Worm (Caenorhabditis elegans) whole organism, L1 larva: ENCODE data around the gene ceh-76.

Experiments
- C04F5.9 ChIP-seq: sonication (generic microtip); optimal IDR thresholded peaks from 2 replicates; lab custom pipeline; 2016; ENCODE audit warnings: missing genetic modification characterization, missing compliant biosample characterization
- Y116A8C.19 ChIP-seq: sonication (generic microtip); optimal IDR thresholded peaks from 2 replicates; lab custom pipeline; 2016; ENCODE audit warnings: missing compliant biosample characterization, missing genetic modification characterization, borderline replicate concordance
- alr-1 ChIP-seq: fragments of 200-800 bp; sonication (Bioruptor generic); optimal IDR thresholded peaks from 2 replicates; lab custom pipeline; 2018; ENCODE audit warnings: borderline replicate concordance, mild to moderate bottlenecking, missing genetic modification characterization, missing compliant biosample characterization
- aly-2 ChIP-seq: fragments of 150-350 bp; optimal IDR thresholded peaks from 2 replicates; lab custom pipeline; 2014; ENCODE audit warnings: missing biosample characterization, missing genetic modification characterization
- blmp-1 ChIP-seq: fragments of 150-350 bp; optimal IDR thresholded peaks from 2 replicates; lab custom pipeline; 2014; ENCODE audit warnings: missing biosample characterization, missing genetic modification characterization
- ceh-63 ChIP-seq: fragments of 200-800 bp; sonication (Bioruptor generic); optimal IDR thresholded peaks from 2 replicates; lab custom pipeline; 2018; ENCODE audit warnings: mild to moderate bottlenecking, missing genetic modification characterization, missing compliant biosample characterization
- ceh-8 ChIP-seq: fragments of 200-800 bp; sonication (Bioruptor generic); optimal IDR thresholded peaks from 2 replicates; lab custom pipeline; 2018; ENCODE audit warnings: mild to moderate bottlenecking, missing genetic modification characterization, moderate library complexity, missing compliant biosample characterization
- ceh-82 ChIP-seq, 3 experiments: fragments of 150-350 bp in 1 of 3; sonication (generic microtip) in 2 of 3; optimal IDR thresholded peaks; 2 replicates each; lab custom pipeline; 2014 to 2017; ENCODE audit warnings: missing biosample characterization in 3 of 3, missing genetic modification characterization in 3 of 3
- dpl-1 ChIP-seq, 3 experiments: fragments of 150-350 bp in 2 of 3; sonication (generic microtip) in 1 of 3; optimal IDR thresholded peaks; 2 replicates each; lab custom pipeline; 2014 to 2017; ENCODE audit warnings: missing biosample characterization in 3 of 3, missing genetic modification characterization in 3 of 3, missing genetic modification reagents in 3 of 3
- dsc-1 ChIP-seq: sonication (generic microtip); optimal IDR thresholded peaks from 2 replicates; lab custom pipeline; 2016; ENCODE audit warnings: mild to moderate bottlenecking, missing genetic modification characterization, missing compliant biosample characterization
- efl-1 ChIP-seq, 4 experiments: fragments of 150-350 bp; optimal IDR thresholded peaks in 3 of 4; peaks in 1 of 4; 1 replicate in 1 of 4; 2 replicates in 3 of 4; lab custom pipeline; 2014; ENCODE audit warnings: missing biosample characterization in 2 of 4, missing genetic modification characterization in 2 of 4, missing genetic modification reagents in 2 of 4
- efl-3 ChIP-seq: fragments of 200-800 bp; sonication (Bioruptor generic); optimal IDR thresholded peaks from 2 replicates; lab custom pipeline; 2018; ENCODE audit warnings: mild to moderate bottlenecking, missing genetic modification characterization, missing compliant biosample characterization
- egl-27 ChIP-seq, 2 experiments: fragments of 150-350 bp in 1 of 2; sonication (generic microtip); optimal IDR thresholded peaks; 3 replicates each; lab custom pipeline; 2017 to 2018; ENCODE audit warnings: missing biosample characterization in 2 of 2, missing genetic modification characterization in 2 of 2, missing genetic modification reagents in 2 of 2
- elt-3 ChIP-seq, 6 experiments: fragments of 150-350 bp in 1 of 6; sonication (generic microtip); optimal IDR thresholded peaks; 2 replicates each; lab custom pipeline; 2017 to 2018; ENCODE audit warnings: missing biosample characterization in 6 of 6, missing genetic modification characterization in 6 of 6, inconsistent platforms in 1 of 6
- fkh-10 ChIP-seq: sonication (generic microtip); optimal IDR thresholded peaks from 2 replicates; lab custom pipeline; 2017; ENCODE audit warnings: missing biosample characterization, missing genetic modification reagents, missing genetic modification characterization
- fkh-4 ChIP-seq: sonication (generic microtip); optimal IDR thresholded peaks from 2 replicates; lab custom pipeline; 2016; ENCODE audit warnings: missing compliant biosample characterization, missing genetic modification characterization, borderline replicate concordance
- grh-1 ChIP-seq: fragments of 200-800 bp; sonication (Bioruptor generic); IDR thresholded peaks from 2 replicates; pipeline ENCODE4 v1.3.6; 2022; ENCODE audit warnings: missing genetic modification reagents, missing genetic modification characterization, missing compliant biosample characterization
- hlh-17 ChIP-seq: fragments of 200-800 bp; sonication (Bioruptor generic); optimal IDR thresholded peaks from 2 replicates; lab custom pipeline; 2018; ENCODE audit warnings: missing genetic modification characterization, mild to moderate bottlenecking, missing compliant biosample characterization, moderate library complexity, borderline replicate concordance
- hpl-2 ChIP-seq: fragments of 150-350 bp; optimal IDR thresholded peaks from 2 replicates; lab custom pipeline; 2014; ENCODE audit warnings: missing biosample characterization, missing genetic modification reagents, missing genetic modification characterization
- irx-1 ChIP-seq: sonication (generic microtip); optimal IDR thresholded peaks from 2 replicates; lab custom pipeline; 2016; ENCODE audit warnings: missing genetic modification characterization, missing compliant biosample characterization
- lin-13 ChIP-seq: fragments of 150-350 bp; optimal IDR thresholded peaks from 2 replicates; lab custom pipeline; 2014; ENCODE audit warnings: missing biosample characterization, missing genetic modification reagents, missing genetic modification characterization
- lin-14 ChIP-seq: fragments of 200-800 bp; sonication (Bioruptor generic); optimal IDR thresholded peaks from 2 replicates; lab custom pipeline; 2018; ENCODE audit warnings: mild to moderate bottlenecking, missing genetic modification characterization, moderate library complexity, missing compliant biosample characterization
- lin-35 ChIP-seq, 2 experiments: fragments of 150-350 bp; optimal IDR thresholded peaks; 2 replicates each; lab custom pipeline; 2014; ENCODE audit warnings: missing biosample characterization in 2 of 2, missing genetic modification characterization in 2 of 2, missing genetic modification reagents in 2 of 2
- lin-39 ChIP-seq: fragments of 150-350 bp; optimal IDR thresholded peaks from 2 replicates; lab custom pipeline; 2014; ENCODE audit warnings: missing biosample characterization, missing genetic modification reagents, missing genetic modification characterization
- lir-3 ChIP-seq: sonication (generic microtip); optimal IDR thresholded peaks from 2 replicates; lab custom pipeline; 2016; ENCODE audit warnings: mild to moderate bottlenecking, missing genetic modification characterization, moderate library complexity, missing compliant biosample characterization; ENCODE audit not compliant: poor library complexity
- lsy-2 ChIP-seq, 2 experiments: fragments of 150-350 bp; optimal IDR thresholded peaks; 2 replicates each; lab custom pipeline; 2014; ENCODE audit warnings: missing biosample characterization in 2 of 2, missing genetic modification characterization in 2 of 2
- mdl-1 ChIP-seq, 2 experiments: fragments of 150-350 bp; optimal IDR thresholded peaks; 2 replicates each; lab custom pipeline; 2014 to 2017; ENCODE audit warnings: missing biosample characterization in 2 of 2, missing genetic modification characterization in 2 of 2, inconsistent platforms in 1 of 2
- nhr-11 ChIP-seq: fragments of 150-350 bp; optimal IDR thresholded peaks from 2 replicates; lab custom pipeline; 2014; ENCODE audit warnings: missing biosample characterization, missing genetic modification characterization
- nhr-19 ChIP-seq: fragments of 200-800 bp; sonication (Bioruptor generic); conservative IDR thresholded peaks from 2 replicates; pipeline ENCODE4 v1.3.6; 2022; ENCODE audit warnings: missing genetic modification characterization, missing compliant biosample characterization
- nhr-20 ChIP-seq: sonication (generic microtip); optimal IDR thresholded peaks from 2 replicates; lab custom pipeline; 2016; ENCODE audit warnings: mild to moderate bottlenecking, missing genetic modification characterization, missing compliant biosample characterization
- nhr-71 ChIP-seq: sonication (generic microtip); optimal IDR thresholded peaks from 2 replicates; lab custom pipeline; 2016; ENCODE audit warnings: mild to moderate bottlenecking, missing genetic modification characterization, moderate library complexity, missing compliant biosample characterization
- nhr-76 ChIP-seq: sonication (generic microtip); optimal IDR thresholded peaks from 2 replicates; lab custom pipeline; 2017; ENCODE audit warnings: missing biosample characterization, missing genetic modification characterization
- nhr-84 ChIP-seq: sonication (generic microtip); optimal IDR thresholded peaks from 2 replicates; lab custom pipeline; 2017; ENCODE audit warnings: missing biosample characterization, missing genetic modification characterization
- nhr-85 ChIP-seq: sonication (generic microtip); peaks from one replicate; lab custom pipeline; 2016; ENCODE audit warnings: missing genetic modification characterization, inconsistent platforms, missing compliant biosample characterization
- pax-3 ChIP-seq: fragments of 200-800 bp; sonication (Bioruptor generic); optimal IDR thresholded peaks from 2 replicates; lab custom pipeline; 2018; ENCODE audit warnings: mild to moderate bottlenecking, missing genetic modification characterization, moderate library complexity, missing compliant biosample characterization
- pqm-1 ChIP-seq: sonication (generic microtip); optimal IDR thresholded peaks from 3 replicates; lab custom pipeline; 2017; ENCODE audit warnings: missing biosample characterization, missing genetic modification characterization
- rnt-1 ChIP-seq: sonication (generic microtip); optimal IDR thresholded peaks from 2 replicates; lab custom pipeline; 2016; ENCODE audit warnings: mild to moderate bottlenecking, missing genetic modification characterization, moderate library complexity, missing compliant biosample characterization
- snu-23 ChIP-seq: sonication (generic microtip); optimal IDR thresholded peaks from 2 replicates; lab custom pipeline; 2016; ENCODE audit warnings: missing genetic modification characterization, missing compliant biosample characterization
- swsn-7 ChIP-seq: sonication (generic microtip); optimal IDR thresholded peaks from 2 replicates; lab custom pipeline; 2016; ENCODE audit warnings: missing genetic modification characterization, missing compliant biosample characterization
- tlp-1 ChIP-seq: fragments of 150-350 bp; optimal IDR thresholded peaks from 2 replicates; lab custom pipeline; 2014; ENCODE audit warnings: missing biosample characterization, missing genetic modification characterization
- unc-130 ChIP-seq: fragments of 150-350 bp; optimal IDR thresholded peaks from 2 replicates; lab custom pipeline; 2017; ENCODE audit warnings: missing biosample characterization, missing genetic modification characterization, inconsistent platforms
- unc-30 ChIP-seq: sonication (generic microtip); optimal IDR thresholded peaks from 2 replicates; lab custom pipeline; 2017; ENCODE audit warnings: missing biosample characterization, missing genetic modification characterization
- unc-86 ChIP-seq: sonication (generic microtip); optimal IDR thresholded peaks from 2 replicates; lab custom pipeline; 2016; ENCODE audit warnings: missing genetic modification characterization, missing compliant biosample characterization
- unc-98 ChIP-seq: fragments of 200-800 bp; sonication (Bioruptor generic); IDR thresholded peaks from 2 replicates; pipeline ENCODE4 v1.3.6; 2022; ENCODE audit warnings: missing genetic modification characterization, missing compliant biosample characterization
- xbp-1 ChIP-seq: sonication (generic microtip); optimal IDR thresholded peaks from 2 replicates; lab custom pipeline; 2016; ENCODE audit warnings: missing genetic modification characterization, missing compliant biosample characterization
- zag-1 ChIP-seq: fragments of 150-350 bp; optimal IDR thresholded peaks from 2 replicates; lab custom pipeline; 2014; ENCODE audit warnings: missing biosample characterization, missing genetic modification characterization

Gene ceh-76

DNA sequence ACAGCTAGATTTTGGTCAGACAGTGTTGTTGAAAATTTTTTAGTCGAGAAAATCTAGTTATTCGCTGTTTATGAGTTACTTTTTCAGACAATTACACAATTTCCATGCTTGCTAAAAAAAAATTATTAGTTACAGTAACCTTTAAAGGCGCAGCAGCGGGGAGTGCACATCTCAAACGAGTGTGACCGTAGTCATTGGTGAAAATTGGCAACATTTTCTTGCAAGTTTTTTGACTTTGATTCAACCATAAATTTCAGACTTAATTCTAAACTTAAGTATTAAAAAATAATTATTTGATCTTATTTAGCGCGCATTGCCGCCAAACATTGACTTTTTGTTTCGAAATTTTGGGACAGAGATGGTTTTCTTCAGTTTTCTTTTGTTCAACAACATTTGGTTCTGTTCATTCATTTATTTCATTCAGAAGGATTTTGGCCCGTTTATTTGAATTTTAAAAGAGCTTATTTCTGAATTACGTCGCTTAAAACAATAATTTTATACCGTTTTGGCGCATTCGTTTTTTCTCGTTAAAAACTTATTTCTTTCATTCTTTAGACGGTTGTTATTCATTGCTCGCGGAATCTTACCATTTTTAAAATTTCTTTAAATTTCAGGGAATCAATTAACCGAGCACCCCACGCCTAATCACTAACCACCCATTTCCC lies 34.5 kb upstream of the ceh-76 start, which contains the start of gene oma-2:
Gene oma-2 (plus strand): TSS at position 615 of the 665 bp plus-strand sequence.
- TF ChIP-seq unc-86 (tag; lab: Kevin White, UChicago) (no peak), lsy-2 (tag; optimal IDR thresholded peaks at IDR 0.05; lab: Kevin White, UChicago) (peak in 1 of 2 experiments; percentile 7)

ce11 chrV:8027429-8028142 lies 33.1 kb upstream of the ceh-76 start:
- TF ChIP-seq unc-86 (tag; lab: Kevin White, UChicago) (no peak), snu-23 (GFP tag; lab: Kevin White, UChicago) (peak; percentile 43), mdl-1 (tag; optimal IDR thresholded peaks at IDR 0.05; lab: Kevin White, UChicago) (no peak), nhr-76 (tag; lab: Kevin White, UChicago) (no peak), lin-39 (tag; lab: Kevin White, UChicago) (no peak), dpl-1 (GFP tag; optimal IDR thresholded peaks at IDR 0.05; lab: Kevin White, UChicago) (no peak), efl-1 (optimal IDR thresholded peaks at IDR 0.05; lab: Kevin White, UChicago) (no peak), efl-1 (GFP tag; optimal IDR thresholded peaks at IDR 0.05 in 1 of 2; lab: Kevin White, UChicago) (peak in 1 of 2 experiments; percentile 54), ceh-82 (tag; optimal IDR thresholded peaks at IDR 0.05; lab: Kevin White, UChicago) (no peak), zag-1 (tag; lab: Kevin White, UChicago) (no peak), fkh-4 (tag; lab: Kevin White, UChicago) (no peak), efl-3 (no peak), nhr-20 (peak; percentile 56), fkh-10 (no peak), egl-27 (tag; optimal IDR thresholded peaks at IDR 0.05; lab: Kevin White, UChicago) (no peak), Y116A8C.19 (tag; lab: Kevin White, UChicago) (no peak), dsc-1 (tag; lab: Kevin White, UChicago) (no peak), tlp-1 (tag; lab: Kevin White, UChicago) (no peak), rnt-1 (tag; lab: Kevin White, UChicago) (no peak), unc-130 (no peak), unc-98 (GFP tag; lab: Robert Waterston, UW) (no peak), nhr-19 (no peak), ceh-63 (GFP tag; lab: Kevin White, UChicago) (no peak), blmp-1 (peak; percentile 82), unc-30 (tag; lab: Kevin White, UChicago) (no peak), elt-3 (tag; optimal IDR thresholded peaks at IDR 0.05; lab: Kevin White, UChicago) (peak in 5 of 6 experiments; percentile 9 to 82 (median 30)), hlh-17 (GFP tag; lab: Kevin White, UChicago) (no peak), nhr-71 (tag; lab: Kevin White, UChicago) (peak; percentile 21), grh-1 (GFP tag; lab: Robert Waterston, UW) (peak; percentile 74), nhr-84 (tag; lab: Kevin White, UChicago) (no peak), aly-2 (no peak), hpl-2 (GFP tag; lab: Kevin White, UChicago) (no peak), lin-13 (GFP tag; lab: Kevin White, UChicago) (no peak), pax-3 (tag; lab: Kevin White, UChicago) (no peak), lir-3 (tag; lab: Kevin White, UChicago) (no peak), pqm-1 (no peak), lin-35 (GFP tag; optimal IDR thresholded peaks at IDR 0.05; lab: Kevin White, UChicago) (peak in 1 of 2 experiments; percentile 9), lin-14 (GFP tag; lab: Kevin White, UChicago) (peak; percentile 62), nhr-11 (tag; lab: Kevin White, UChicago) (no peak), ceh-8 (GFP tag; lab: Kevin White, UChicago) (no peak), C04F5.9 (tag; lab: Kevin White, UChicago) (no peak), alr-1 (tag; lab: Kevin White, UChicago) (no peak), nhr-85 (tag; lab: Kevin White, UChicago) (peak; percentile 90), irx-1 (tag; lab: Kevin White, UChicago) (no peak), lsy-2 (tag; optimal IDR thresholded peaks at IDR 0.05; lab: Kevin White, UChicago) (peak in 1 of 2 experiments; percentile 53), xbp-1 (no peak), swsn-7 (tag; lab: Kevin White, UChicago) (no peak)
